Worm (Caenorhabditis elegans): ENCODE measurements around the gene spp-22.

The spp-22 gene

DNA sequence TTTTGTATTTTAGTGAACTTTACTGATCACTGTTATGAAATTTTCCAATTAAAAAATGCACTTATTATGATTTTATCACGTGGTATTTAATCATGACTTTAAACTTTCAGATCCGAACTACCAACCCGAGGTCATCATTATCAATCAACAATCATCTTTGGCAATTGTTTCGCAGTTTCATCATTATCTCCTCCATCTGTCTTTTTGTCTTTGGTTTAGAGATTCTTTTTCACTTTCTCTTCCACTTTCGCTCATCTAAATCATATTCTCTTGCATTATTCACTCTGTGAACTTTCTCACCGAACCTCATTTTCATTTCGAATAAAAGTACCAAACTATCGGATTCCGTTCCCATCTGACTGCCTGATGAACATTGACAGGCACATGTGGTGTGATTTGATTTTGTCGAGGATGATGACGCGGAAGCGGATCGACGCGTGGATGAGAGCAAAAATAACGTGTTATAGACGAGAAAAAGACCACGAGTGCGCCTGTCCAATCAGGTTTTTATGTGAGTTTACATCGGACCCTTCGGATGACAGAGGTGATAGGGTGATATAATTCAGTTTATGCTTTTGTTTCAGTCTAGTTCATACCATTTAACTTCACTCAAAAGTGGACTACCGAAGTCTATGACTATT is 918 bp upstream of the spp-22 start:
- TF ChIP-seq tbx-9 (tag; optimal IDR thresholded peaks at IDR 0.05; ENCODE audit: borderline replicate concordance) (no peak), snpc-3.4 (tag; optimal IDR thresholded peaks at IDR 0.05) (no peak), lin-54 (GFP tag; optimal IDR thresholded peaks at IDR 0.05) (no peak), zfh-2 (GFP tag; conservative IDR thresholded peaks at IDR 0.05) (no peak), tbp1 (GFP tag; optimal IDR thresholded peaks at IDR 0.05) (no peak), F57C9.4 (tag; optimal IDR thresholded peaks at IDR 0.05) (no peak), nfya-2 (GFP tag; IDR thresholded peaks at IDR 0.05) (no peak), hlh-26 (GFP tag; conservative IDR thresholded peaks at IDR 0.05) (no peak), C17E4.6 (GFP tag; IDR thresholded peaks at IDR 0.05) (no peak), ZK185.1 (tag; optimal IDR thresholded peaks at IDR 0.05; ENCODE audit: poor library complexity, severe bottlenecking) (no peak), ets-4 (GFP tag; optimal IDR thresholded peaks at IDR 0.05) (no peak), bed-1 (GFP tag; IDR thresholded peaks at IDR 0.05) (no peak), rcor-1 (GFP tag; IDR thresholded peaks at IDR 0.05) (no peak), F52B5.7 (tag; optimal IDR thresholded peaks at IDR 0.05) (no peak), ztf-18 (tag; optimal IDR thresholded peaks at IDR 0.05) (no peak), lir-1 (GFP tag; conservative IDR thresholded peaks at IDR 0.05) (no peak), ceh-91 (GFP tag; IDR thresholded peaks at IDR 0.05) (no peak), cebp-2 (GFP tag; IDR thresholded peaks at IDR 0.05) (no peak), aptf-2 (GFP tag; conservative IDR thresholded peaks at IDR 0.05) (no peak), athp-1 (tag; optimal IDR thresholded peaks at IDR 0.05) (no peak)

ce11 chrX:7217704-7218479 is 6.4 kb downstream of the spp-22 start, which contains the start of gene syd-9:
Gene syd-9 (plus strand): TSS chrX:7218097.
- TF ChIP-seq ztf-22 (GFP tag; optimal IDR thresholded peaks at IDR 0.05), result no peak
- peak; percentile 63 for TF ChIP-seq zim-3 (tag; optimal IDR thresholded peaks at IDR 0.05)
- TF ChIP-seq snpc-4 (GFP tag; optimal IDR thresholded peaks at IDR 0.05), result no peak
- no peak for TF ChIP-seq snpc-4 (tag; optimal IDR thresholded peaks at IDR 0.05)
- no peak for TF ChIP-seq ceh-100 (GFP tag; IDR thresholded peaks at IDR 0.05)
- TF ChIP-seq attf-5 (GFP tag; optimal IDR thresholded peaks at IDR 0.05), result no peak
- 0 out of 2 replicates have a peak, but pooled peaks have one; percentile 25 for TF ChIP-seq nfyb-1 (GFP tag; IDR thresholded peaks at IDR 0.05)
- TF ChIP-seq ekl-4 (GFP tag; IDR thresholded peaks at IDR 0.05), result peak; percentile 23; the same call in 1 of the 2 replicates
- peak; percentile 8 for TF ChIP-seq chd-7 (tag; optimal IDR thresholded peaks at IDR 0.05)
- TF ChIP-seq dox-1 (GFP tag; IDR thresholded peaks at IDR 0.05), result 0 out of 2 replicates have a peak, but pooled peaks have one; percentile 10
- TF ChIP-seq egrh-3 (GFP tag; IDR thresholded peaks at IDR 0.05), result peak; percentile 76; the same call in 1 of the 2 replicates
- TF ChIP-seq zfh-2 (GFP tag; conservative IDR thresholded peaks at IDR 0.05), result peak; percentile 84
- TF ChIP-seq lag-1 (GFP tag; IDR thresholded peaks at IDR 0.05), result no peak
- peak; percentile 50 for TF ChIP-seq K12H6.12 (tag; optimal IDR thresholded peaks at IDR 0.05)
- 0 out of 2 replicates have a peak, but pooled peaks have one; percentile 16 for TF ChIP-seq lin-26 (GFP tag; IDR thresholded peaks at IDR 0.05)

DNA sequence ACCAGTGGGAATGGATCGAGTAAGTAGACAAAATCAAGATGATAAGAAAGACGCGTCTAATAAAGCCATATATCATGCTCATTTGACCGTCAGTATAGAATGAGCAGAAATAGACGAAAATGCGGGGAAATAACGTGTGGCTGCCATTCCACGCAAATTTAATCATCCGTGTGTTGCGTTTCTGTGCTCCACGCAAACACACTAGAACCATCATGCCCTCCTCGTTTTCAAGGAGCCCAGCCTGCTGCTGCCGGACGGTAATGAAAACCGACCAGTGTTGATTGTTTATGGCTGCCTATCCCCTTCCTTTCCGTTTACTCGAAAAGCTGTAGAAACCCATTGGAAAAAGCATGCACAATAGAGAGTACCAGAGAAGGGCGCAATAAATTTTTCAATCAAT is 8.7 kb downstream of the spp-22 start:
- TF ChIP-seq ceh-100 (GFP tag; IDR thresholded peaks at IDR 0.05) (no peak), nfyb-1 (GFP tag; IDR thresholded peaks at IDR 0.05) (peak; percentile 33; the same call in 1 of the 2 replicates), unc-130 (GFP tag; optimal IDR thresholded peaks at IDR 0.05) (no peak), mes-4 (tag; optimal IDR thresholded peaks at IDR 0.05) (no peak)

Measured in whole organism, young adult.